Worm (Caenorhabditis elegans): Measurements from ENCODE around the gene tbx-2.

ce11 chrIII:5112998-5113397 lies 23.1 kb downstream of the tbx-2 start:
- TF ChIP-seq mef-2 (tag; optimal IDR thresholded peaks at IDR 0.05) (no peak), zip-4 (GFP tag; optimal IDR thresholded peaks at IDR 0.05) (no peak), lin-39 (tag; optimal IDR thresholded peaks at IDR 0.05) (no peak), lsy-2 (tag; optimal IDR thresholded peaks at IDR 0.05) (no peak), ama-1 (optimal IDR thresholded peaks at IDR 0.05) (no peak), unc-130 (tag; optimal IDR thresholded peaks at IDR 0.05) (no peak), ztf-11 (tag; optimal IDR thresholded peaks at IDR 0.05) (no peak)
